Fruit fly (Drosophila melanogaster) whole organism, embryonic: Measurements from ENCODE around the gene AlaRS-m.

Experiments
- Aef1 ChIP-seq: fragments of 200-800 bp; sonication (Bioruptor generic); IDR thresholded peaks from 3 replicates; pipeline ENCODE4 v1.3.6; 2022; ENCODE audit warnings: missing biosample characterization, missing genetic modification characterization
- Asciz ChIP-seq: fragments of 200-800 bp; sonication (Bioruptor generic); optimal IDR thresholded peaks from 2 replicates; lab custom pipeline; 2017; ENCODE audit warnings: missing biosample characterization, mild to moderate bottlenecking, missing genetic modification characterization, missing genetic modification reagents
- B-H2 ChIP-seq: fragments of 200-800 bp; sonication (Bioruptor generic); optimal IDR thresholded peaks from 2 replicates; lab custom pipeline; 2018; ENCODE audit warnings: missing biosample characterization, mild to moderate bottlenecking, missing genetic modification characterization
- Blimp-1 ChIP-seq: fragments of 200-800 bp; sonication (Bioruptor generic); optimal IDR thresholded peaks from 3 replicates; lab custom pipeline; 2018; ENCODE audit warnings: missing biosample characterization, missing genetic modification characterization, mild to moderate bottlenecking, moderate library complexity, missing genetic modification reagents
- CG10147 ChIP-seq: fragments of 200-800 bp; sonication (Bioruptor generic); optimal IDR thresholded peaks from 2 replicates; lab custom pipeline; 2019; ENCODE audit warnings: missing biosample characterization, mild to moderate bottlenecking, missing genetic modification characterization, moderate library complexity
- CG10274 ChIP-seq: fragments of 200-800 bp; sonication (Bioruptor generic); optimal IDR thresholded peaks from 3 replicates; lab custom pipeline; 2017; ENCODE audit warnings: missing biosample characterization, mild to moderate bottlenecking, missing genetic modification characterization
- CG10565 ChIP-seq: fragments of 200-800 bp; sonication (Bioruptor generic); optimal IDR thresholded peaks from 3 replicates; lab custom pipeline; 2016; ENCODE audit warnings: missing biosample characterization, mild to moderate bottlenecking, missing genetic modification characterization
- CG11560 ChIP-seq: fragments of 200-800 bp; sonication (Bioruptor generic); IDR thresholded peaks from 3 replicates; pipeline ENCODE4 v1.3.6; 2022; ENCODE audit warnings: missing biosample characterization, missing genetic modification characterization
- CG11696 ChIP-seq: fragments of 200-800 bp; sonication (Bioruptor generic); IDR thresholded peaks from 2 replicates; pipeline ENCODE4 v1.3.6; 2022; ENCODE audit warnings: missing biosample characterization, missing genetic modification characterization
- CG12071 ChIP-seq: fragments of 200-800 bp; sonication (Bioruptor generic); optimal IDR thresholded peaks from 3 replicates; lab custom pipeline; 2018; ENCODE audit warnings: missing biosample characterization, mild to moderate bottlenecking, missing genetic modification characterization
- CG12155 ChIP-seq: fragments of 200-800 bp; sonication (Bioruptor generic); optimal IDR thresholded peaks from 3 replicates; lab custom pipeline; 2016; ENCODE audit warnings: missing biosample characterization, missing genetic modification characterization
- CG12744 ChIP-seq: fragments of 200-800 bp; sonication (Bioruptor generic); optimal IDR thresholded peaks from 2 replicates; lab custom pipeline; 2016; ENCODE audit warnings: missing biosample characterization, missing genetic modification characterization
- CG14667 ChIP-seq: fragments of 200-800 bp; sonication (Bioruptor generic); IDR thresholded peaks from 2 replicates; pipeline ENCODE4 v1.3.6; 2022; ENCODE audit warnings: missing biosample characterization, missing genetic modification characterization
- CG14710 ChIP-seq: fragments of 200-800 bp; sonication (Bioruptor generic); optimal IDR thresholded peaks from 3 replicates; lab custom pipeline; 2019; ENCODE audit warnings: missing biosample characterization, mild to moderate bottlenecking, missing genetic modification characterization, moderate library complexity
- CG14860 ChIP-seq: fragments of 200-800 bp; sonication (Bioruptor generic); IDR thresholded peaks from 3 replicates; pipeline ENCODE4 v1.3.6; 2022; ENCODE audit warnings: missing biosample characterization, missing genetic modification characterization; ENCODE audit not compliant: partially characterized antibody
- CG15269 ChIP-seq: fragments of 200-800 bp; sonication (Bioruptor generic); optimal IDR thresholded peaks from 2 replicates; lab custom pipeline; 2018; ENCODE audit warnings: missing biosample characterization, mild to moderate bottlenecking, missing genetic modification characterization, moderate library complexity
- CG15514 ChIP-seq: fragments of 200-800 bp; sonication (Bioruptor generic); optimal IDR thresholded peaks from 3 replicates; lab custom pipeline; 2017; ENCODE audit warnings: missing biosample characterization, missing genetic modification characterization, mild to moderate bottlenecking, moderate library complexity, missing genetic modification reagents
- CG3065 ChIP-seq: fragments of 200-800 bp; sonication (Bioruptor generic); optimal IDR thresholded peaks from 2 replicates; lab custom pipeline; 2016; ENCODE audit warnings: missing biosample characterization, missing genetic modification characterization
- CG3407 ChIP-seq: fragments of 200-800 bp; sonication (Bioruptor generic); optimal IDR thresholded peaks from 2 replicates; lab custom pipeline; 2018; ENCODE audit warnings: missing biosample characterization, mild to moderate bottlenecking, missing genetic modification characterization
- CG3847 ChIP-seq: fragments of 200-800 bp; sonication (Bioruptor generic); IDR thresholded peaks from 2 replicates; pipeline ENCODE4 v1.3.6; 2022; ENCODE audit warnings: missing biosample characterization, missing genetic modification characterization
- CG4360 ChIP-seq: fragments of 200-800 bp; sonication (Bioruptor generic); IDR thresholded peaks from 2 replicates; pipeline ENCODE4 v1.3.6; 2022; ENCODE audit warnings: missing biosample characterization, missing genetic modification characterization
- CG7556 ChIP-seq: fragments of 200-800 bp; sonication (Bioruptor generic); optimal IDR thresholded peaks from 2 replicates; lab custom pipeline; 2017; ENCODE audit warnings: missing biosample characterization, mild to moderate bottlenecking, missing genetic modification characterization
- D ChIP-seq, 2 experiments: fragments of 200-800 bp in 1 of 2; fragments of >200 bp in 1 of 2; sonication (Bioruptor generic) in 1 of 2; optimal IDR thresholded peaks; 2 replicates in 1 of 2; 3 replicates in 1 of 2; lab custom pipeline; 2017; ENCODE audit warnings: mild to moderate bottlenecking in 1 of 2, missing biosample characterization in 1 of 2, missing genetic modification characterization in 1 of 2, missing genetic modification reagents in 1 of 2
- D19A ChIP-seq: fragments of 200-800 bp; optimal IDR thresholded peaks from 3 replicates; lab custom pipeline; 2019; ENCODE audit warnings: missing biosample characterization, mild to moderate bottlenecking, missing genetic modification characterization, moderate library complexity
- Dfd ChIP-seq, 2 experiments: fragments of >200 bp; optimal IDR thresholded peaks; 2 replicates each; lab custom pipeline; 2017; ENCODE audit warnings: missing biosample characterization in 2 of 2, missing genetic modification characterization in 2 of 2
- Dll ChIP-seq: fragments of 200-800 bp; sonication (Bioruptor generic); IDR thresholded peaks from 4 replicates; pipeline ENCODE4 v1.3.6; 2022; ENCODE audit warnings: missing biosample characterization, missing genetic modification characterization; ENCODE audit not compliant: partially characterized antibody
- HLH3B ChIP-seq: fragments of 200-800 bp; sonication (Bioruptor generic); IDR thresholded peaks from 2 replicates; pipeline ENCODE4 v1.3.6; 2022; ENCODE audit warnings: missing biosample characterization, missing genetic modification characterization
- HLHmδ ChIP-seq: fragments of 200-800 bp; sonication (Bioruptor generic); optimal IDR thresholded peaks from 2 replicates; lab custom pipeline; 2018; ENCODE audit warnings: missing biosample characterization, mild to moderate bottlenecking, missing genetic modification characterization, moderate library complexity
- Hr39 ChIP-seq: fragments of >200 bp; optimal IDR thresholded peaks from 2 replicates; lab custom pipeline; 2017
- Mad ChIP-seq: fragments of 200-800 bp; sonication (Bioruptor generic); optimal IDR thresholded peaks from 2 replicates; lab custom pipeline; 2016; ENCODE audit warnings: missing biosample characterization, missing genetic modification characterization
- NK7.1 ChIP-seq: fragments of 200-800 bp; sonication (Bioruptor generic); optimal IDR thresholded peaks from 3 replicates; lab custom pipeline; 2016; ENCODE audit warnings: missing biosample characterization, missing genetic modification characterization
- Nf-YC ChIP-seq: fragments of 200-800 bp; optimal IDR thresholded peaks from 3 replicates; lab custom pipeline; 2019; ENCODE audit warnings: missing biosample characterization, mild to moderate bottlenecking, missing genetic modification characterization, moderate library complexity
- Scr ChIP-seq: fragments of 200-800 bp; sonication (Bioruptor generic); IDR thresholded peaks from 2 replicates; pipeline ENCODE4 v1.3.6; 2022; ENCODE audit warnings: missing biosample characterization, missing genetic modification characterization; ENCODE audit not compliant: partially characterized antibody
- cad ChIP-seq: fragments of >200 bp; optimal IDR thresholded peaks from 2 replicates; lab custom pipeline; 2017; ENCODE audit warnings: missing biosample characterization, missing genetic modification characterization
- crc ChIP-seq: fragments of 200-800 bp; sonication (Bioruptor generic); optimal IDR thresholded peaks from 2 replicates; lab custom pipeline; 2016; ENCODE audit warnings: missing biosample characterization, missing genetic modification characterization
- dmrt99B ChIP-seq: fragments of 200-800 bp; sonication (Bioruptor generic); optimal IDR thresholded peaks from 2 replicates; lab custom pipeline; 2018; ENCODE audit warnings: missing biosample characterization, mild to moderate bottlenecking, missing genetic modification characterization, moderate library complexity
- eve ChIP-seq, 2 experiments: fragments of >200 bp; optimal IDR thresholded peaks; 2 replicates each; lab custom pipeline; 2017; ENCODE audit warnings: missing biosample characterization in 2 of 2, missing genetic modification characterization in 2 of 2
- hbn ChIP-seq: fragments of 200-800 bp; sonication (Bioruptor generic); IDR thresholded peaks from 2 replicates; pipeline ENCODE4 v1.3.6; 2022; ENCODE audit warnings: missing biosample characterization, missing genetic modification characterization; ENCODE audit not compliant: partially characterized antibody
- insv ChIP-seq, 2 experiments: fragments of 200-800 bp; sonication (Bioruptor generic); optimal IDR thresholded peaks; 3 replicates each; lab custom pipeline; 2016 to 2018; ENCODE audit warnings: missing biosample characterization in 2 of 2, missing genetic modification characterization in 2 of 2
- jigr1 ChIP-seq: fragments of 200-800 bp; sonication (Bioruptor generic); IDR thresholded peaks from 3 replicates; pipeline ENCODE4 v1.3.6; 2022; ENCODE audit warnings: missing biosample characterization, missing genetic modification characterization
- luna ChIP-seq: fragments of 200-800 bp; sonication (Bioruptor generic); optimal IDR thresholded peaks from 2 replicates; lab custom pipeline; 2016; ENCODE audit warnings: missing biosample characterization, missing genetic modification characterization
- mld ChIP-seq: fragments of 200-800 bp; sonication (Bioruptor generic); IDR thresholded peaks from 3 replicates; pipeline ENCODE4 v1.3.6; 2022; ENCODE audit warnings: missing biosample characterization, missing genetic modification characterization; ENCODE audit not compliant: partially characterized antibody
- pb ChIP-seq: fragments of 200-800 bp; sonication (Bioruptor generic); optimal IDR thresholded peaks from 3 replicates; lab custom pipeline; 2016; ENCODE audit warnings: missing biosample characterization, missing genetic modification characterization
- ranshi ChIP-seq: fragments of 200-800 bp; sonication (Bioruptor generic); IDR thresholded peaks from 2 replicates; pipeline ENCODE4 v1.3.6; 2022; ENCODE audit warnings: missing biosample characterization, missing genetic modification characterization
- rib ChIP-seq: fragments of 200-800 bp; sonication (Bioruptor generic); IDR thresholded peaks from 2 replicates; pipeline ENCODE4 v1.3.6; 2022; ENCODE audit warnings: missing biosample characterization, missing genetic modification characterization
- so ChIP-seq: fragments of 200-800 bp; sonication (Bioruptor generic); IDR thresholded peaks from 3 replicates; pipeline ENCODE4 v1.3.6; 2022; ENCODE audit warnings: missing biosample characterization, missing genetic modification characterization
- sr ChIP-seq: fragments of 200-800 bp; sonication (Bioruptor generic); IDR thresholded peaks from 3 replicates; pipeline ENCODE4 v1.3.6; 2022; ENCODE audit warnings: missing biosample characterization, missing genetic modification characterization
- tap ChIP-seq: fragments of 200-800 bp; optimal IDR thresholded peaks from 3 replicates; lab custom pipeline; 2019; ENCODE audit warnings: missing biosample characterization, mild to moderate bottlenecking, missing genetic modification characterization, moderate library complexity
- toy ChIP-seq: fragments of 200-800 bp; sonication (Bioruptor generic); IDR thresholded peaks from 2 replicates; pipeline ENCODE4 v1.3.6; 2022; ENCODE audit warnings: missing biosample characterization, missing genetic modification characterization
- ttk ChIP-seq: fragments of 200-800 bp; sonication (Bioruptor generic); IDR thresholded peaks from 2 replicates; pipeline ENCODE4 v2.1.2; 2022; ENCODE audit warnings: missing biosample characterization, missing genetic modification characterization
- usp ChIP-seq: fragments of >200 bp; optimal IDR thresholded peaks from 2 replicates; lab custom pipeline; 2017; ENCODE audit warnings: missing biosample characterization, missing genetic modification characterization

Gene AlaRS-m

dm6 chr3L:5187572-5187934 is 41.7 kb downstream of the AlaRS-m start:
- TF ChIP-seq CG10274 (GFP tag; lab: Kevin White, UChicago) = no peak
- peak; percentile 41; the same call in 1 of the 3 replicates for TF ChIP-seq jigr1 (GFP tag; lab: Robert Waterston, UW)
- peak; percentile 61 for TF ChIP-seq CG15269 (tag; lab: Kevin White, UChicago)
- no peak for TF ChIP-seq cad (GFP tag; lab: Kevin White, UChicago)
- no peak for TF ChIP-seq Mad
- TF ChIP-seq Dll = no peak
- peak; percentile 42; the same call in 1 of the 2 replicates for TF ChIP-seq ttk (GFP tag; lab: Robert Waterston, UW)
- TF ChIP-seq eve (GFP tag; optimal IDR thresholded peaks at IDR 0.05; lab: Kevin White, UChicago) = no peak
- no peak for TF ChIP-seq so
- no peak for TF ChIP-seq NK7.1
- no peak for TF ChIP-seq CG10565
- TF ChIP-seq toy (GFP tag; lab: Robert Waterston, UW) = no peak
- no peak for TF ChIP-seq pb (GFP tag; lab: Kevin White, UChicago)
- TF ChIP-seq D19A (tag; lab: Kevin White, UChicago) = peak; percentile 58
- no peak for TF ChIP-seq CG12071
- TF ChIP-seq Nf-YC = no peak
- no peak for TF ChIP-seq CG3065 (GFP tag; lab: Kevin White, UChicago)
- no peak for TF ChIP-seq D (optimal IDR thresholded peaks at IDR 0.05; lab: Kevin White, UChicago)
- TF ChIP-seq D (GFP tag; optimal IDR thresholded peaks at IDR 0.05; lab: Kevin White, UChicago) = peak; percentile 25
- 0 out of 2 replicates have a peak, but pooled peaks have one; percentile 18 for TF ChIP-seq CG3847 (GFP tag; lab: Robert Waterston, UW)
- TF ChIP-seq tap (tag; lab: Kevin White, UChicago) = peak; percentile 65
- TF ChIP-seq HLHmδ = no peak
- TF ChIP-seq luna = no peak
- no peak for TF ChIP-seq CG15514 (GFP tag; lab: Kevin White, UChicago)
- no peak for TF ChIP-seq CG7556 (GFP tag; lab: Kevin White, UChicago)
- TF ChIP-seq CG3407 (GFP tag; lab: Kevin White, UChicago) = peak; percentile 23
- peak; percentile 46 for TF ChIP-seq CG14710 (tag; lab: Kevin White, UChicago)
- no peak for TF ChIP-seq mld (GFP tag; lab: Robert Waterston, UW)
- TF ChIP-seq dmrt99B = peak; percentile 59
- TF ChIP-seq Scr (GFP tag; lab: Robert Waterston, UW) = no peak
- TF ChIP-seq HLH3B = peak; percentile 73
- peak; percentile 64 for TF ChIP-seq Asciz (GFP tag; lab: Kevin White, UChicago)
- no peak for TF ChIP-seq CG11696 (GFP tag; lab: Robert Waterston, UW)
- no peak for TF ChIP-seq rib
- no peak for TF ChIP-seq CG12744 (GFP tag; lab: Kevin White, UChicago)
- TF ChIP-seq sr = no peak
- TF ChIP-seq CG10147 (GFP tag; lab: Kevin White, UChicago) = peak; percentile 47
- TF ChIP-seq CG4360 (GFP tag; lab: Robert Waterston, UW) = 0 out of 2 replicates have a peak, but pooled peaks have one; percentile 34
- TF ChIP-seq Blimp-1 (GFP tag; lab: Kevin White, UChicago) = peak; percentile 77
- TF ChIP-seq B-H2 (GFP tag; lab: Kevin White, UChicago) = no peak
- TF ChIP-seq usp = no peak
- no peak for TF ChIP-seq crc (GFP tag; lab: Kevin White, UChicago)
- TF ChIP-seq ranshi (GFP tag; lab: Robert Waterston, UW) = peak; percentile 73; the same call in 1 of the 2 replicates
- peak; percentile 40; the same call in 2 of the 3 replicates for TF ChIP-seq Aef1
- TF ChIP-seq insv (GFP tag; optimal IDR thresholded peaks at IDR 0.05; lab: Kevin White, UChicago) = peak in 1 of 2 experiments; percentile 21
- no peak for TF ChIP-seq CG14860 (GFP tag; lab: Robert Waterston, UW)
- no peak for TF ChIP-seq hbn
- TF ChIP-seq Dfd (GFP tag; optimal IDR thresholded peaks at IDR 0.05; lab: Kevin White, UChicago) = no peak
- peak; percentile 62; the same call in 1 of the 2 replicates for TF ChIP-seq CG14667 (GFP tag; lab: Robert Waterston, UW)
- TF ChIP-seq CG11560 (tag; lab: Robert Waterston, UW) = no peak
- TF ChIP-seq CG12155 (GFP tag; lab: Kevin White, UChicago) = no peak
- TF ChIP-seq Hr39 (lab: Kevin White, UChicago) = no peak
